Worm (Caenorhabditis elegans): ENCODE data around the gene nadk-2.

nadk-2 gene

ce11 chrII:12049281-12049680 is at the start of gene nadk-2:
Gene nadk-2 (plus strand): TSS chrII:12049581.
- TF ChIP-seq sea-2 (GFP tag; optimal IDR thresholded peaks at IDR 0.05) (no peak), nfya-1 (tag; optimal IDR thresholded peaks at IDR 0.05; ENCODE audit: insufficient read depth) (no peak), nhr-76 (tag; optimal IDR thresholded peaks at IDR 0.05) (no peak), elt-3 (tag; optimal IDR thresholded peaks at IDR 0.05) (no peak), ceh-82 (tag; optimal IDR thresholded peaks at IDR 0.05) (no peak), ZK546.5 (tag; optimal IDR thresholded peaks at IDR 0.05) (no peak), nhr-23 (tag; optimal IDR thresholded peaks at IDR 0.05) (no peak), mml-1 (tag; optimal IDR thresholded peaks at IDR 0.05) (no peak), fkh-10 (GFP tag; optimal IDR thresholded peaks at IDR 0.05) (no peak), pqm-1 (tag; optimal IDR thresholded peaks at IDR 0.05) (no peak), aly-2 (tag; optimal IDR thresholded peaks at IDR 0.05) (no peak), lin-15B (tag; optimal IDR thresholded peaks at IDR 0.05) (no peak), egl-5 (tag; optimal IDR thresholded peaks at IDR 0.05) (no peak), ztf-11 (tag; optimal IDR thresholded peaks at IDR 0.05) (no peak), lin-39 (tag; optimal IDR thresholded peaks at IDR 0.05) (no peak)

DNA sequence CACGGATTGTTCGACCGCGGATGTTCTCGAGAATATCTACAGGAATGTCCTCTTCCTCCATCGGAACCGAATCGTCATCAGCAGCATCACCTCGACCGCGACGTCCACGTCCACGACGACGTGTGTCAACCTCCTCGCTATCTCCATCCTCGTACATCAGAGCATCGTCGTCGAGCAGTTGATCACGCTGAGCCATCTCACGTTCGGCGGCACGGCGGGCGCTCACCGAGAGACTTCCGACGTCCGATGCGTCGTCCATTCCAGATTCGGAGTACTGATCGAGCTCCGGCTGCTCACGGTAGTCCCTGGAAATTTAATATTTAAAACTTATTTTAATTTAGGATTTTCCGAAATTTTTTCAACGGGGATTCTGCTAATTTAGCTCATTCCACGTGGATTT is 43.4 kb upstream of the nadk-2 start:
- TF ChIP-seq unc-39 (tag; optimal IDR thresholded peaks at IDR 0.05) (no peak), fkh-2 (tag; optimal IDR thresholded peaks at IDR 0.05) (no peak), nhr-28 (tag; optimal IDR thresholded peaks at IDR 0.05) (no peak), lsy-12 (tag; optimal IDR thresholded peaks at IDR 0.05) (no peak)

DNA sequence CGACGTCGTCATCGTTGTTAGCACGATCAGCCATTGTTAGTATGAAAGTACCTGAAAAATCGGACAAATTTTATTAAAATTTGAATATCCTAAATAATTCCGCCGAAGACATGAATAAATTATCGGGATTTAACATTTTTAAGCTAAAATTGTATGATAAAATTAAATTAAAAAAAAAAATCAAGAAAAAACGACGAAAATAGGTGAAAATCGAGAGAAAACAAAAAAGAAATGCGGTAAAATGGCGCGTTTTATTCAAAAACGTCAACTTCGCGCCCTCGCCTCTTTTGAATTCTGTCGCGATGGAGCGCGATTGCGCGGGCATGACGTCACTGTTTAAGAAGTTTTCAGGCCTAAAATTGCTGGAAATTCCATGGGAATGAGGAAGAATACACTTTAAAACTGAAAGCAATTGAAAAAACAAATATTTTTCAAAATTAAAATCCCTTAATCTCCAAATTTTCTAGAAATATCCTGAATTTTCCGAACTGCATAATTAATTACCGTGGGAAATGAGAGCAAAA is 42.7 kb upstream of the nadk-2 start, which contains the start of gene mcm-2:
mcm-2 (minus strand) TSS at position 51 of the 524 bp plus-strand sequence.
- TF ChIP-seq nhr-23 (tag; optimal IDR thresholded peaks at IDR 0.05) (peak; percentile 25), ceh-82 (tag; optimal IDR thresholded peaks at IDR 0.05) (no peak), elt-1 (tag; optimal IDR thresholded peaks at IDR 0.05) (peak; percentile 31), nhr-237 (tag; optimal IDR thresholded peaks at IDR 0.05) (no peak), nhr-77 (tag; optimal IDR thresholded peaks at IDR 0.05) (peak; percentile 15), sea-2 (GFP tag; optimal IDR thresholded peaks at IDR 0.05) (no peak), unc-62 (GFP tag; optimal IDR thresholded peaks at IDR 0.05) (no peak), elt-2 (tag; optimal IDR thresholded peaks at IDR 0.05) (peak; percentile 33), ZK546.5 (tag; optimal IDR thresholded peaks at IDR 0.05) (no peak), nhr-12 (tag; optimal IDR thresholded peaks at IDR 0.05) (no peak), lin-15B (tag; optimal IDR thresholded peaks at IDR 0.05) (peak; percentile 81), snpc-4 (tag; optimal IDR thresholded peaks at IDR 0.05) (peak; percentile 14), ztf-11 (tag; optimal IDR thresholded peaks at IDR 0.05) (no peak), pha-4 (tag; optimal IDR thresholded peaks at IDR 0.05) (peak; percentile 67), R02D3.7 (tag; optimal IDR thresholded peaks at IDR 0.05) (peak; percentile 19), ztf-4 (tag; optimal IDR thresholded peaks at IDR 0.05) (no peak), ama-1 (optimal IDR thresholded peaks at IDR 0.05) (no peak), nhr-43 (tag; optimal IDR thresholded peaks at IDR 0.05; ENCODE audit: poor library complexity, severe bottlenecking) (no peak), daf-12 (tag; optimal IDR thresholded peaks at IDR 0.05) (no peak), zag-1 (tag; optimal IDR thresholded peaks at IDR 0.05) (no peak), lin-39 (tag; optimal IDR thresholded peaks at IDR 0.05) (no peak)

DNA sequence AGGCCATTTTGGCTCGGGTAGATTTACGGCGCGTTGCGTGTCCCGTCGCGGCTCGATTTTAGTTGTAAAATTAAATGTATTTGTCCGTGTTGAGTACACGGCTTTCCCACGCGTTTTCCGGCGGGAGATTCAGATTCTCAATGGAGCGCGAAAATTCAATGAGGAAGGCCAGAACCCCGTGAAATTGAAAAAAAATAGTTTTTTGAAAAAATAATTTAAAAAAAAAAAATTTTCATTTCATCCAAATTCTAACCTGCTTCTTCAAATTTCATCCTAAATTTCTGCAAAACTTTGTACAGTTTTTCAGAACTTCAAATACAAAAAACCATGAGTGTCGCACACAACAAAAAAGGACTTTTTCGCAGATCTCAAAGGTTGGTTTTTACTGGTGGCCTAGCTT is 40.6 kb upstream of the nadk-2 start, which contains the start of gene glb-29:
glb-29 (plus strand) TSS at position 301 of the 400 bp plus-strand sequence.
- no peak for TF ChIP-seq unc-39 (tag; optimal IDR thresholded peaks at IDR 0.05)
- TF ChIP-seq unc-62 (GFP tag; optimal IDR thresholded peaks at IDR 0.05): no peak
- TF ChIP-seq nhr-77 (tag; optimal IDR thresholded peaks at IDR 0.05): no peak
- TF ChIP-seq ceh-9 (tag; optimal IDR thresholded peaks at IDR 0.05): no peak
- TF ChIP-seq elt-3 (tag; optimal IDR thresholded peaks at IDR 0.05): no peak
- no peak for TF ChIP-seq daf-12 (tag; optimal IDR thresholded peaks at IDR 0.05)
- TF ChIP-seq nfya-1 (tag; optimal IDR thresholded peaks at IDR 0.05; ENCODE audit: insufficient read depth): no peak

DNA sequence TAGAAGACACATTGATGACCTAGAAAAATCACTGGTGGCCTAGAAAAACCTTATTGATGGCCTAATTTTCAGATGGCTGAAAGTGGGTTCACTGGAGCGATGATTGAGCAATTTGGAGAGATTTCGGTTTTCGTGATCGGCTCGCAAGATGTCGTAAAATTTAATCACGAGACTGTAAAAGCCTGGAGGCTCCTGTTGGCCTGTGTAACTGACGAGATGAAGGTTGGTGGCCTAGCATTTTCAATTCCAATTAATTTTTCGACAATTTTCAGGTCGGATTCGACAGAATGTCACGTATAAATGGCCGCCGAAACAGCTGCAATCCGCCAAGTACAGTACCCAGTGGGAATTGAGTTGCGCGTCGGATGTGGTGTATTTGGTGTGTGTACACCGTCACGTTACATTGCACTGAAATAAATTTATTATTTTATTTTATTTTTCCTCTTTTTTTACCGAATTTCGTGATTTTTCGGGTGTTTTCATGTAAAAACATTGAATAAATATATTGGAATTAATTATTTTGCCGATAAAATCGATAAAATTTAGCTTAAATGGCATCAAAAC is 26.0 kb upstream of the nadk-2 start, which contains the start of gene Y17G7B.12:
Y17G7B.12 (plus strand) TSS at position 547 of the 564 bp plus-strand sequence.
- TF ChIP-seq fkh-2 (tag; optimal IDR thresholded peaks at IDR 0.05): no peak
- peak; percentile 34 for TF ChIP-seq hmg-11 (tag; optimal IDR thresholded peaks at IDR 0.05)
- peak; percentile 15 for TF ChIP-seq nfya-1 (tag; optimal IDR thresholded peaks at IDR 0.05; ENCODE audit: insufficient read depth)
- no peak for TF ChIP-seq daf-12 (tag; optimal IDR thresholded peaks at IDR 0.05)
- TF ChIP-seq pha-4 (tag; optimal IDR thresholded peaks at IDR 0.05): peak; percentile 10
- TF ChIP-seq lin-15B (tag; optimal IDR thresholded peaks at IDR 0.05): peak; percentile 4
